Fruit fly (Drosophila melanogaster) whole organism, pupa: Measurements from ENCODE around the gene meigo.

Experiments
- CG10348 ChIP-seq: fragments of 200-800 bp; sonication (Bioruptor generic); IDR thresholded peaks from 2 replicates; pipeline ENCODE4 v1.3.6; 2022; ENCODE audit warnings: missing biosample characterization, missing genetic modification characterization
- CG12605 ChIP-seq: fragments of 200-800 bp; sonication (Bioruptor generic); IDR thresholded peaks from 2 replicates; pipeline ENCODE4 v1.3.6; 2022; ENCODE audit warnings: missing biosample characterization, missing genetic modification characterization
- CG13204 ChIP-seq: fragments of 200-800 bp; sonication (Bioruptor generic); optimal IDR thresholded peaks from 2 replicates; lab custom pipeline; 2018; ENCODE audit warnings: missing biosample characterization, mild to moderate bottlenecking, missing genetic modification characterization, moderate library complexity
- CG14655 ChIP-seq: fragments of 200-800 bp; sonication (Bioruptor generic); optimal IDR thresholded peaks from 3 replicates; lab custom pipeline; 2017; ENCODE audit warnings: mild to moderate bottlenecking, missing biosample characterization, missing genetic modification reagents, missing genetic modification characterization
- CG15710 ChIP-seq: fragments of 200-800 bp; sonication (Bioruptor generic); optimal IDR thresholded peaks from 2 replicates; lab custom pipeline; 2018; ENCODE audit warnings: missing biosample characterization, mild to moderate bottlenecking, missing genetic modification characterization, moderate library complexity
- CG17806 ChIP-seq: fragments of 200-800 bp; sonication (Bioruptor generic); optimal IDR thresholded peaks from 2 replicates; lab custom pipeline; 2018; ENCODE audit warnings: missing biosample characterization, mild to moderate bottlenecking, missing genetic modification characterization, moderate library complexity
- CG32121 ChIP-seq: fragments of 200-800 bp; sonication (Bioruptor generic); IDR thresholded peaks from 2 replicates; pipeline ENCODE4 v1.3.6; 2022; ENCODE audit warnings: missing biosample characterization, missing genetic modification characterization
- CG34367 ChIP-seq: fragments of 200-800 bp; sonication (Bioruptor generic); optimal IDR thresholded peaks from 2 replicates; lab custom pipeline; 2018; ENCODE audit warnings: missing biosample characterization, mild to moderate bottlenecking, missing genetic modification characterization
- CG4496 ChIP-seq: fragments of 200-800 bp; sonication (Bioruptor generic); IDR thresholded peaks from 3 replicates; pipeline ENCODE4 v1.3.6; 2022; ENCODE audit warnings: missing biosample characterization, missing genetic modification characterization
- CG8159 ChIP-seq: fragments of 200-800 bp; sonication (Bioruptor generic); optimal IDR thresholded peaks from 3 replicates; lab custom pipeline; 2018; ENCODE audit warnings: missing biosample characterization, mild to moderate bottlenecking, missing genetic modification characterization, moderate library complexity
- CG8301 ChIP-seq: fragments of 200-800 bp; sonication (Bioruptor generic); optimal IDR thresholded peaks from 2 replicates; lab custom pipeline; 2018; ENCODE audit warnings: missing biosample characterization, mild to moderate bottlenecking, missing genetic modification characterization
- CG9948 ChIP-seq: fragments of 200-800 bp; sonication (Bioruptor generic); optimal IDR thresholded peaks from 2 replicates; lab custom pipeline; 2018; ENCODE audit warnings: missing biosample characterization, mild to moderate bottlenecking, missing genetic modification characterization, moderate library complexity
- D1 ChIP-seq: fragments of 200-800 bp; sonication (Bioruptor generic); optimal IDR thresholded peaks from 2 replicates; lab custom pipeline; 2018; ENCODE audit warnings: missing biosample characterization, mild to moderate bottlenecking, missing genetic modification characterization, moderate library complexity
- EcR ChIP-seq: fragments of 200-800 bp; sonication (Bioruptor generic); optimal IDR thresholded peaks from 3 replicates; lab custom pipeline; 2019; ENCODE audit warnings: missing biosample characterization, missing genetic modification characterization, mild to moderate bottlenecking, moderate library complexity, missing genetic modification reagents
- Ets98B ChIP-seq: fragments of 200-800 bp; sonication (Bioruptor generic); IDR thresholded peaks from 2 replicates; pipeline ENCODE4 v1.3.6; 2022; ENCODE audit warnings: missing biosample characterization, missing genetic modification characterization
- Pif1A ChIP-seq: fragments of 200-800 bp; sonication (Bioruptor generic); optimal IDR thresholded peaks from 3 replicates; lab custom pipeline; 2016; ENCODE audit warnings: missing biosample characterization, missing genetic modification characterization
- Pif1B ChIP-seq: fragments of 200-800 bp; sonication (Bioruptor generic); optimal IDR thresholded peaks from 3 replicates; lab custom pipeline; 2016; ENCODE audit warnings: missing biosample characterization, missing genetic modification characterization
- Snoo ChIP-seq: fragments of 200-800 bp; sonication (Bioruptor generic); optimal IDR thresholded peaks from 3 replicates; lab custom pipeline; 2017; ENCODE audit warnings: missing biosample characterization, mild to moderate bottlenecking, missing genetic modification characterization, inconsistent platforms
- fd96Ca ChIP-seq: fragments of 200-800 bp; sonication (Bioruptor generic); IDR thresholded peaks from 3 replicates; pipeline ENCODE4 v1.3.6; 2022; ENCODE audit warnings: missing biosample characterization, missing genetic modification characterization
- gl ChIP-seq: fragments of 200-800 bp; sonication (Bioruptor generic); optimal IDR thresholded peaks from 2 replicates; lab custom pipeline; 2018; ENCODE audit warnings: missing biosample characterization, mild to moderate bottlenecking, missing genetic modification characterization
- rn ChIP-seq: fragments of 200-800 bp; sonication (Bioruptor generic); IDR thresholded peaks from 2 replicates; pipeline ENCODE4 v1.3.6; 2022; ENCODE audit warnings: missing biosample characterization, missing genetic modification characterization

Gene meigo

DNA sequence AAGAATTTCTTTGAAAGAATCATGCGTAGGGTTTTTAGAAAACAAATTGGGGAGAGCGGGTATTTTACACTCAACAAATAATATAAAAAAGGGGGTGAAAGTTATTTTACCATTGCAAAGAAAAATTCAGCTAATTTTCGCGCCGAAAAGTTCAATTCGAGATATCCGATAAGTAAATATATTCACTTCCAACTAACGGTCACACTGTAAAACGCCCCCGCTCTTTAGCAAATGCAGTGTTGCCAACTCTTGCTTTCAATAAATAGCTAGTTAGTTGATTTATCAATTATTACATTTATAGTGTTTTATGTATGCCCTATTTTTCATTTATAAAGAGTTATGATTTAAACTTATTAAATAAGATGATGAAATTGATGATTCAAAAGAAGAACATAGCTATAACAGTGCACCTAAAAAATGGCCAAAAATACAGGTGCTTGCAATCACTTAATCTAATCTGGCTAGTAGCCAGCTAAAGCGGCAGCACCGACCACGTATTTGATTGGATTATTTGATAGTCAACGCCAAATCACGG is at the start of gene meigo:
meigo (plus strand) TSS at position 51 of the 535 bp plus-strand sequence.
- TF ChIP-seq CG34367 (tag; lab: Kevin White, UChicago) (no peak), CG9948 (peak; percentile 39), Pif1A (GFP tag; lab: Kevin White, UChicago) (no peak), CG4496 (peak; percentile 57; the same call in 1 of the 3 replicates), CG15710 (tag; lab: Kevin White, UChicago) (peak; percentile 63), Snoo (tag; lab: Kevin White, UChicago) (peak; percentile 2), CG17806 (tag; lab: Kevin White, UChicago) (peak; percentile 54), CG10348 (GFP tag; lab: Robert Waterston, UW) (no peak), CG14655 (GFP tag; lab: Kevin White, UChicago) (no peak)

- TF ChIP-seq CG32121 (GFP tag; lab: Robert Waterston, UW) = peak; percentile 29; the same call in 1 of the 2 replicates
- 0 out of 2 replicates have a peak, but pooled peaks have one; percentile 31 for TF ChIP-seq CG12605 (GFP tag; lab: Robert Waterston, UW)
- TF ChIP-seq Pif1A (GFP tag; lab: Kevin White, UChicago) = peak; percentile 60
- peak; percentile 41 for TF ChIP-seq CG34367 (tag; lab: Kevin White, UChicago)
- TF ChIP-seq Ets98B (GFP tag; lab: Robert Waterston, UW) = peak; percentile 27; the same call in 1 of the 2 replicates
- TF ChIP-seq D1 (tag; lab: Kevin White, UChicago) = no peak
- peak; percentile 42; the same call in 1 of the 3 replicates for TF ChIP-seq fd96Ca (GFP tag; lab: Robert Waterston, UW)
- peak; percentile 32 for TF ChIP-seq CG8159 (tag; lab: Kevin White, UChicago)
- TF ChIP-seq CG9948 = no peak
- peak; percentile 64 for TF ChIP-seq Pif1B (GFP tag; lab: Kevin White, UChicago)
- peak; percentile 12 for TF ChIP-seq gl
- no peak for TF ChIP-seq CG13204
- TF ChIP-seq Snoo (tag; lab: Kevin White, UChicago) = peak; percentile 43
- peak; percentile 54; the same call in 1 of the 3 replicates for TF ChIP-seq CG4496
Observed at dm6 chr3R:21089416-21089815, 48.7 kb upstream of the meigo start.

dm6 chr3R:21090230-21091021 is 47.6 kb upstream of the meigo start:
- TF ChIP-seq CG4496 (no peak), CG12605 (GFP tag; lab: Robert Waterston, UW) (no peak), fd96Ca (GFP tag; lab: Robert Waterston, UW) (no peak), CG13204 (peak; percentile 20), CG8159 (tag; lab: Kevin White, UChicago) (no peak), CG15710 (tag; lab: Kevin White, UChicago) (no peak), Pif1A (GFP tag; lab: Kevin White, UChicago) (no peak), CG34367 (tag; lab: Kevin White, UChicago) (no peak), rn (no peak), EcR (GFP tag; lab: Kevin White, UChicago) (peak; percentile 62), Pif1B (GFP tag; lab: Kevin White, UChicago) (no peak), CG17806 (tag; lab: Kevin White, UChicago) (no peak), CG10348 (GFP tag; lab: Robert Waterston, UW) (no peak), CG32121 (GFP tag; lab: Robert Waterston, UW) (no peak)

DNA sequence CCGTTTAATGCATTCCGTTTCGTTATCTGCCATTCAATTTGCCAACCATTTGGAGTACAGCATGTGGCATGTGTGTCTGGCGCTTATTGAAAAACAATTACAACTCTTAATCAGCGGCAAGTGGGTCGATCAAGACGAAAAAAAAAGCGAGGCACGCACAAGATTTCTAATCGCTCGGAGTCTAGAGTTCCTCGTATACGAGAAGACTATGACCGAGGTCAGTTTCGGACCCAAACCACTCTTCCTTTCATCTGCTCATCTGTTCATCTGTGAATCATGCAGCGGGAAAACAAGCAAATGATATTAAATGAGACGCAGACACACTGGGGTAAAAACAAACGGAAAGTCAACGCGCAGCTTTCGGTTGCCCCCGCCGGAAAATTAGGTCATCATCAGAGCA is 46.6 kb upstream of the meigo start:
- TF ChIP-seq CG4496 = peak; percentile 40; the same call in 1 of the 3 replicates
- no peak for TF ChIP-seq CG10348 (GFP tag; lab: Robert Waterston, UW)

DNA sequence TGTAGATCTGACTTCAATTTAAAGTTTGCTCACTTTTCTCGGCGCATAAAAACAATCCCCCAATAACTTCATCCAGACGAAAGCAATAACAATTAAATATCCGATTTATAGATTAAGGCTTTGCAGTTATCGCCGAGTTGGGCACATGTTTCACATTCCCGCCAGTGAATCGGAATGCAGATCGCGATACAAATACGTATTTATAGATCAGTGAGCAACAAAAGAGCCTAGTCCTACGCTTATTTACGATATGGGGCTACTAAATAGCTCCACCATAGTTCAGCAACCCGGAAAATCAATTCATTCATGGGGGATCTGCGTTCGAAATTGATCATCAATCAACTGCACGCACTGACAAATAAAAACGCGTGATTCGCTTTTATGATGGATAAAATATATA is 46.0 kb upstream of the meigo start:
- TF ChIP-seq CG17806 (tag; lab: Kevin White, UChicago) = no peak
- TF ChIP-seq D1 (tag; lab: Kevin White, UChicago) = no peak
- TF ChIP-seq CG8301 (tag; lab: Kevin White, UChicago) = no peak
- TF ChIP-seq CG10348 (GFP tag; lab: Robert Waterston, UW) = no peak
- TF ChIP-seq EcR (GFP tag; lab: Kevin White, UChicago) = peak; percentile 64

dm6 chr3R:21092829-21093228 is 45.2 kb upstream of the meigo start:
- TF ChIP-seq rn = no peak
- no peak for TF ChIP-seq Pif1A (GFP tag; lab: Kevin White, UChicago)
- TF ChIP-seq EcR (GFP tag; lab: Kevin White, UChicago) = no peak
- TF ChIP-seq CG4496 = no peak
- no peak for TF ChIP-seq CG14655 (GFP tag; lab: Kevin White, UChicago)

DNA sequence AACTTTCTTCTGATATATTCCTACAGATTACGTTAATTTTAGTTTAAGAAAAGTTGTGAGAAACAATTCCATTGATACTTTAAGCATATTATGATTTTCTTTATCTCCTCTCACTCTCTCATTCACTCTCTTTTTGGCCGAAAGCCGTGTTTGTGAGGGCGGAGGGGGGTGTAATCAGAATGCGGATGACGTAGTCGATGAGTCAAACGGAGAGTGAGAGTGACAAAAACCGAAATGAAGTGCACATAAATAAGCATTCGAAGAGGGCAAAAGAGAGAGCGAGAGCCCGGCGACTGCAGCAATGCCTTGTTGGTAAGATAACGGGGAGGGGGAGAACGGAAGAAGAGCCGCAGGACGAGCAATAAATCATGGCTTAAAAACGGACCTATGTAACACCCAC is 43.8 kb upstream of the meigo start:
- TF ChIP-seq CG10348 (GFP tag; lab: Robert Waterston, UW) (no peak), Ets98B (GFP tag; lab: Robert Waterston, UW) (no peak)
- TF ChIP-seq, all 21 proteins: peak for 0
